Worm (Caenorhabditis elegans): Measurements from ENCODE around the gene C07D10.1.

Gene C07D10.1

ce11 chrII:7356773-7357172, 42.0 kb upstream of the C07D10.1 start:
- TF ChIP-seq R02D3.7 (tag; optimal IDR thresholded peaks at IDR 0.05) (peak; percentile 63), T20F7.1 (GFP tag; optimal IDR thresholded peaks at IDR 0.05) (peak; percentile 91), unc-62 (GFP tag; optimal IDR thresholded peaks at IDR 0.05 in 1 of 2) (no peak), unc-62 (tag; optimal IDR thresholded peaks at IDR 0.05) (no peak), mes-2 (tag; optimal IDR thresholded peaks at IDR 0.05; ENCODE audit: poor library complexity, severe bottlenecking) (peak; percentile 57), ceh-20 (GFP tag; IDR thresholded peaks at IDR 0.05) (no peak), arid-1 (GFP tag; conservative IDR thresholded peaks at IDR 0.05) (no peak), ceh-28 (tag; optimal IDR thresholded peaks at IDR 0.05) (no peak), Y48G9A.11 (GFP tag; IDR thresholded peaks at IDR 0.05) (peak; percentile 99), dmd-8 (GFP tag; IDR thresholded peaks at IDR 0.05) (no peak), aha-1 (tag) (peak; percentile 53), jun-1 (tag; optimal IDR thresholded peaks at IDR 0.05) (no peak), D1046.2 (GFP tag; IDR thresholded peaks at IDR 0.05) (no peak), lsy-2 (tag; optimal IDR thresholded peaks at IDR 0.05) (peak in 1 of 2 experiments; percentile 69)

DNA sequence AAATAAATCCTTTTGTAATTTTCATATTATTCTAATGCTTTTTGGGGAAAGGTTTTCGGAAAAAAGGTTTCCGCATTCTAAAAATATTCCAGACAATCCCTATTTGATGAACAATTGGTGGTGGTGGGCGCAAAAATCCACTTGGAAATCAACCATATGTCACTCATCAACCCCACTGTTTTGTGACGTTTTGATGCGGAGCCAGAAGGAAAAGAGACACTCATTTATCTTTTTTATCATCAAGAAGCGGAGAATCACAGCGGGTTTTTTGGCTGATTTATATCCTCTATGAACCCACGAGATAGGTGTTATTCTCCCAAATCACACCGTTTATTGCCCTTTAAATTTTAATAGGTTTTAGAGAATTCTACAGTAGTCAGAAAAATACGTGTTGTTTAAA, 41.6 kb upstream of the C07D10.1 start:
- TF ChIP-seq fkh-10 (GFP tag; optimal IDR thresholded peaks at IDR 0.05) = no peak
- TF ChIP-seq hlh-11 (tag; optimal IDR thresholded peaks at IDR 0.05) = no peak
- TF ChIP-seq daf-19 (GFP tag; conservative IDR thresholded peaks at IDR 0.05) = no peak
- no peak for TF ChIP-seq zip-2 (tag; optimal IDR thresholded peaks at IDR 0.05)
- TF ChIP-seq lin-39 (tag; optimal IDR thresholded peaks at IDR 0.05) = no peak
- no peak for TF ChIP-seq dve-1 (tag; optimal IDR thresholded peaks at IDR 0.05; ENCODE audit: insufficient read depth)
- TF ChIP-seq Y105C5A.15 (GFP tag; IDR thresholded peaks at IDR 0.05) = no peak
- no peak for TF ChIP-seq ama-1 (optimal IDR thresholded peaks at IDR 0.05)

- TF ChIP-seq php-3 (GFP tag; IDR thresholded peaks at IDR 0.05) (no peak), tag-97 (GFP tag; IDR thresholded peaks at IDR 0.05) (no peak), nhr-102 (tag; optimal IDR thresholded peaks at IDR 0.05) (no peak), T20F7.1 (GFP tag; optimal IDR thresholded peaks at IDR 0.05) (no peak), F44E2.7 (GFP tag; IDR thresholded peaks at IDR 0.05) (no peak), nhr-76 (tag; optimal IDR thresholded peaks at IDR 0.05) (no peak), daf-16 (GFP tag; optimal IDR thresholded peaks at IDR 0.05) (no peak), daf-16 (tag; optimal IDR thresholded peaks at IDR 0.05) (no peak), saeg-2 (GFP tag; IDR thresholded peaks at IDR 0.05) (no peak), R02D3.7 (tag; optimal IDR thresholded peaks at IDR 0.05) (no peak)
These were observed 40.3 kb upstream of the C07D10.1 start, which contains the start of gene insc-1 for ce11 chrII:7358489-7358943. TSS of gene insc-1 (plus strand) at chrII:7358893.

DNA sequence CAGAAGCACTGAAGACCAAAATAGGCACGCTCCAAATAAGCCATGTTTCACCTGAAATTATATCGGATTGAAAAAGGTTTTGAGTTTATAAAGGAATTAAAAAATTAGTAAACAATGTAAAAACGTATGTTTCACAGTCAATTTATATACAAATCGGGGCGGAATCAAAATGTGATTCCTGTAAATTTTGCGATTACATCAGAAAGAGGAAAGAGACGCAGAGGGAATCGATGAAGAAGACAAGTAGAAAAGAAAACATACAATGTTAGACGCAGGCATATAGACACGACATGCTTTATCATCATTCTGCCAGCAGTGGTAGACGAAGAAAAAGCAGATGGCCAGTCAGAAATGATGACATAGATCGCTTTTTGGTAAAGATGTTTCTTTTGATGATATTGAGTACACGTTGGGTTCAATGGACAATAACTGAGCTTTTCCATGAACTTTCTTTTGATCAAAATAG, 34.8 kb upstream of the C07D10.1 start, which contains the start of gene msra-1:
TSS of gene msra-1 (minus strand) at position 51 of the 466 bp plus-strand sequence.
- TF ChIP-seq T20F7.1 (GFP tag; optimal IDR thresholded peaks at IDR 0.05) (peak; percentile 54), hlh-30 (tag; optimal IDR thresholded peaks at IDR 0.05; ENCODE audit: insufficient read depth) (peak; percentile 56), zip-2 (tag; optimal IDR thresholded peaks at IDR 0.05) (no peak), ztf-11 (tag; optimal IDR thresholded peaks at IDR 0.05) (no peak), unc-62 (GFP tag; optimal IDR thresholded peaks at IDR 0.05 in 1 of 2) (peak in 1 of 2 experiments; percentile 35), unc-62 (tag; optimal IDR thresholded peaks at IDR 0.05) (no peak), aha-1 (tag) (no peak), mes-2 (tag; optimal IDR thresholded peaks at IDR 0.05; ENCODE audit: poor library complexity, severe bottlenecking) (peak; percentile 68), hlh-11 (tag; optimal IDR thresholded peaks at IDR 0.05) (peak; percentile 82), lsy-2 (tag; optimal IDR thresholded peaks at IDR 0.05) (peak in 1 of 2 experiments; percentile 65), unc-130 (GFP tag; optimal IDR thresholded peaks at IDR 0.05) (no peak), zag-1 (tag; optimal IDR thresholded peaks at IDR 0.05) (no peak), lin-29 (GFP tag; IDR thresholded peaks at IDR 0.05) (no peak), nhr-10 (tag; optimal IDR thresholded peaks at IDR 0.05) (no peak), Y48G9A.11 (GFP tag; IDR thresholded peaks at IDR 0.05) (no peak), skn-1 (tag; optimal IDR thresholded peaks at IDR 0.05) (no peak), Y75B8A.6 (GFP tag; IDR thresholded peaks at IDR 0.05) (no peak), pqm-1 (tag; optimal IDR thresholded peaks at IDR 0.05) (peak; percentile 20), daf-12 (tag; optimal IDR thresholded peaks at IDR 0.05) (no peak), ceh-82 (tag; optimal IDR thresholded peaks at IDR 0.05) (no peak), dve-1 (tag; optimal IDR thresholded peaks at IDR 0.05; ENCODE audit: insufficient read depth) (peak; percentile 78), dmd-6 (GFP tag; IDR thresholded peaks at IDR 0.05) (peak; percentile 85), nhr-28 (tag; optimal IDR thresholded peaks at IDR 0.05) (peak; percentile 75), mxl-2 (GFP tag; conservative IDR thresholded peaks at IDR 0.05) (no peak), ctbp-1 (GFP tag; IDR thresholded peaks at IDR 0.05) (no peak), jun-1 (tag; optimal IDR thresholded peaks at IDR 0.05) (no peak), daf-8 (GFP tag; IDR thresholded peaks at IDR 0.05) (no peak), Y105C5A.15 (GFP tag; IDR thresholded peaks at IDR 0.05) (no peak)
